Worm (Caenorhabditis elegans) whole organism, late embryonic: ENCODE measurements around the gene F58H1.2.

Experiments
- F13H6.1 ChIP-seq: sonication (generic microtip); optimal IDR thresholded peaks from 2 replicates; lab custom pipeline; 2016; ENCODE audit warnings: missing genetic modification characterization, missing compliant biosample characterization
- ahr-1 ChIP-seq: sonication (generic microtip); optimal IDR thresholded peaks from 2 replicates; lab custom pipeline; 2016; ENCODE audit warnings: missing genetic modification characterization, missing compliant biosample characterization
- ama-1 ChIP-seq: fragments of 150-350 bp; optimal IDR thresholded peaks from 2 replicates; lab custom pipeline; 2014
- ceh-18 ChIP-seq: sonication (generic microtip); optimal IDR thresholded peaks from 2 replicates; lab custom pipeline; 2016; ENCODE audit warnings: missing genetic modification characterization, missing compliant biosample characterization
- ceh-19 ChIP-seq: fragments of 200-800 bp; sonication (Bioruptor generic); optimal IDR thresholded peaks from 2 replicates; lab custom pipeline; 2018; ENCODE audit warnings: mild to moderate bottlenecking, missing genetic modification characterization, missing compliant biosample characterization
- ceh-24 ChIP-seq: sonication (generic microtip); optimal IDR thresholded peaks from 2 replicates; lab custom pipeline; 2016; ENCODE audit warnings: mild to moderate bottlenecking, missing genetic modification characterization, missing compliant biosample characterization
- ceh-31 ChIP-seq: sonication (generic microtip); optimal IDR thresholded peaks from 2 replicates; lab custom pipeline; 2016; ENCODE audit warnings: missing genetic modification characterization, missing compliant biosample characterization
- ceh-34 ChIP-seq: sonication (generic microtip); optimal IDR thresholded peaks from 2 replicates; lab custom pipeline; 2016; ENCODE audit warnings: mild to moderate bottlenecking, missing genetic modification characterization, missing compliant biosample characterization
- ceh-9 ChIP-seq: sonication (generic microtip); optimal IDR thresholded peaks from 2 replicates; lab custom pipeline; 2016; ENCODE audit warnings: mild to moderate bottlenecking, missing genetic modification characterization, inconsistent platforms, missing compliant biosample characterization
- dve-1 ChIP-seq: sonication (generic microtip); optimal IDR thresholded peaks from 2 replicates; lab custom pipeline; 2017; ENCODE audit warnings: antibody characterized with exemption, mild to moderate bottlenecking, missing genetic modification characterization, missing compliant biosample characterization
- fax-1 ChIP-seq: sonication (generic microtip); optimal IDR thresholded peaks from 2 replicates; lab custom pipeline; 2016; ENCODE audit warnings: missing genotype, missing genetic modification characterization, missing compliant biosample characterization
- fkh-10 ChIP-seq: fragments of 150-350 bp; optimal IDR thresholded peaks from 2 replicates; lab custom pipeline; 2014; ENCODE audit warnings: missing biosample characterization, missing genetic modification reagents, missing genetic modification characterization
- hlh-13 ChIP-seq: fragments of 200-800 bp; sonication (Bioruptor generic); optimal IDR thresholded peaks from 2 replicates; lab custom pipeline; 2018; ENCODE audit warnings: mild to moderate bottlenecking, missing genetic modification characterization, missing compliant biosample characterization
- hlh-15 ChIP-seq: sonication (generic microtip); optimal IDR thresholded peaks from 2 replicates; lab custom pipeline; 2016; ENCODE audit warnings: missing genetic modification characterization, missing compliant biosample characterization
- hlh-30 ChIP-seq: sonication (generic microtip); optimal IDR thresholded peaks from 2 replicates; lab custom pipeline; 2017; ENCODE audit warnings: antibody characterized with exemption, missing genetic modification characterization, missing compliant biosample characterization; ENCODE audit not compliant: insufficient read depth
- lin-11 ChIP-seq: fragments of 200-800 bp; sonication (Bioruptor generic); optimal IDR thresholded peaks from 2 replicates; lab custom pipeline; 2018; ENCODE audit warnings: mild to moderate bottlenecking, missing genetic modification characterization, missing compliant biosample characterization
- madf-2 ChIP-seq: sonication (generic microtip); optimal IDR thresholded peaks from 2 replicates; lab custom pipeline; 2017; ENCODE audit warnings: missing genetic modification characterization, missing compliant biosample characterization
- nhr-11 ChIP-seq: fragments of 150-350 bp; optimal IDR thresholded peaks from 2 replicates; lab custom pipeline; 2014; ENCODE audit warnings: missing biosample characterization, missing genetic modification characterization
- npax-4 ChIP-seq: sonication (generic microtip); optimal IDR thresholded peaks from 2 replicates; lab custom pipeline; 2016; ENCODE audit warnings: missing genetic modification characterization, missing compliant biosample characterization
- pag-3 ChIP-seq: sonication (generic microtip); optimal IDR thresholded peaks from 2 replicates; lab custom pipeline; 2016; ENCODE audit warnings: missing compliant biosample characterization, missing genetic modification characterization, borderline replicate concordance
- pat-9 ChIP-seq: fragments of 200-800 bp; sonication (Bioruptor generic); optimal IDR thresholded peaks from 2 replicates; lab custom pipeline; 2018; ENCODE audit warnings: mild to moderate bottlenecking, missing genetic modification characterization, moderate library complexity, missing compliant biosample characterization
- pax-1 ChIP-seq: fragments of 150-350 bp; optimal IDR thresholded peaks from 2 replicates; lab custom pipeline; 2014; ENCODE audit warnings: missing biosample characterization, missing genetic modification characterization
- ref-2 ChIP-seq: sonication (generic microtip); optimal IDR thresholded peaks from 2 replicates; lab custom pipeline; 2016; ENCODE audit warnings: missing genetic modification characterization, missing compliant biosample characterization
- rnt-1 ChIP-seq: sonication (generic microtip); optimal IDR thresholded peaks from 2 replicates; lab custom pipeline; 2016; ENCODE audit warnings: missing genetic modification characterization, missing compliant biosample characterization
- sox-2 ChIP-seq: fragments of 200-800 bp; sonication (Bioruptor generic); IDR thresholded peaks from 2 replicates; pipeline ENCODE4 v1.3.6; 2022; ENCODE audit warnings: missing genetic modification reagents, missing genetic modification characterization, missing compliant biosample characterization
- tbx-2 ChIP-seq: sonication (generic microtip); optimal IDR thresholded peaks from 2 replicates; lab custom pipeline; 2016; ENCODE audit warnings: missing genetic modification characterization, missing compliant biosample characterization
- unc-42 ChIP-seq: sonication (generic microtip); optimal IDR thresholded peaks from 2 replicates; lab custom pipeline; 2016; ENCODE audit warnings: missing genotype, missing genetic modification characterization, missing compliant biosample characterization
- unc-55 ChIP-seq: sonication (generic microtip); optimal IDR thresholded peaks from 2 replicates; lab custom pipeline; 2017; ENCODE audit warnings: missing biosample characterization, missing genetic modification reagents, missing genetic modification characterization
- zip-5 ChIP-seq: sonication (generic microtip); optimal IDR thresholded peaks from 2 replicates; lab custom pipeline; 2016; ENCODE audit warnings: missing genetic modification characterization, missing compliant biosample characterization

F58H1.2 gene

ce11 chrV:11948581-11948980 is 19.7 kb downstream of the F58H1.2 start:
- TF ChIP-seq pax-1 (tag; lab: Kevin White, UChicago) (no peak), hlh-30 (no peak), ceh-24 (no peak), lin-11 (tag; lab: Kevin White, UChicago) (no peak), ceh-19 (GFP tag; lab: Kevin White, UChicago) (no peak), ceh-31 (tag; lab: Kevin White, UChicago) (peak; percentile 18), npax-4 (tag; lab: Kevin White, UChicago) (no peak), nhr-11 (tag; lab: Kevin White, UChicago) (no peak), hlh-15 (tag; lab: Kevin White, UChicago) (no peak), ahr-1 (tag; lab: Kevin White, UChicago) (no peak), tbx-2 (tag; lab: Kevin White, UChicago) (no peak), fax-1 (tag; lab: Kevin White, UChicago) (no peak), F13H6.1 (tag; lab: Kevin White, UChicago) (no peak), rnt-1 (tag; lab: Kevin White, UChicago) (no peak), ceh-34 (tag; lab: Kevin White, UChicago) (no peak), pag-3 (no peak), unc-42 (tag; lab: Kevin White, UChicago) (peak; percentile 48)

ce11 chrV:11949509-11950117 is 20.7 kb downstream of the F58H1.2 start:
- no peak for TF ChIP-seq fax-1 (tag; lab: Kevin White, UChicago)
- no peak for TF ChIP-seq dve-1
- peak; percentile 6 for TF ChIP-seq tbx-2 (tag; lab: Kevin White, UChicago)
- TF ChIP-seq unc-55 (GFP tag; lab: Kevin White, UChicago), result peak; percentile 55
- TF ChIP-seq ama-1 (lab: Kevin White, UChicago), result no peak
- no peak for TF ChIP-seq pat-9 (tag; lab: Kevin White, UChicago)

- TF ChIP-seq zip-5 (tag; lab: Kevin White, UChicago) (no peak), lin-11 (tag; lab: Kevin White, UChicago) (no peak), ceh-18 (tag; lab: Kevin White, UChicago) (no peak), madf-2 (no peak)
Observed at ce11 chrV:11951227-11951626, 22.3 kb downstream of the F58H1.2 start.

- TF ChIP-seq hlh-13 (GFP tag; lab: Kevin White, UChicago) (no peak), sox-2 (GFP tag; lab: Robert Waterston, UW) (peak; percentile 62)
Observed at ce11 chrV:11952854-11953447, 24.1 kb downstream of the F58H1.2 start.

- TF ChIP-seq fkh-10 (GFP tag; lab: Kevin White, UChicago) (peak; percentile 53), ref-2 (tag; lab: Kevin White, UChicago) (no peak), unc-42 (tag; lab: Kevin White, UChicago) (peak; percentile 98)
Observed at ce11 chrV:11953621-11954020, 24.7 kb downstream of the F58H1.2 start.

ce11 chrV:11955617-11956016 is 26.7 kb downstream of the F58H1.2 start:
- TF ChIP-seq ceh-31 (tag; lab: Kevin White, UChicago), result peak; percentile 2
- TF ChIP-seq hlh-15 (tag; lab: Kevin White, UChicago), result no peak
- TF ChIP-seq ama-1 (lab: Kevin White, UChicago), result peak; percentile 17
- peak; percentile 69 for TF ChIP-seq unc-42 (tag; lab: Kevin White, UChicago)
- no peak for TF ChIP-seq ceh-9
